Fruit fly (Drosophila melanogaster): Measurements from ENCODE around the gene CARPB.

dm6 chrX:9782923-9783322, at the start of gene CARPB:
- no peak for TF ChIP-seq h (optimal IDR thresholded peaks at IDR 0.05)
- TF ChIP-seq ttk (optimal IDR thresholded peaks at IDR 0.05), result no peak
- no peak for TF ChIP-seq psq (optimal IDR thresholded peaks at IDR 0.05)
- no peak for TF ChIP-seq Sin3A (optimal IDR thresholded peaks at IDR 0.05)
